Worm (Caenorhabditis elegans): Measurements from ENCODE around the gene T03F6.10.

Gene T03F6.10

ce11 chrIII:13380196-13380595 lies 2.1 kb upstream of the T03F6.10 start, which contains the start of gene T03F6.6:
T03F6.6 (minus strand) TSS chrIII:13380296.
- TF ChIP-seq D1046.2 (GFP tag; IDR thresholded peaks at IDR 0.05): no peak

- TF ChIP-seq nhr-41 (GFP tag; IDR thresholded peaks at IDR 0.05): no peak
- no peak for TF ChIP-seq nhr-111 (GFP tag; optimal IDR thresholded peaks at IDR 0.05)
- TF ChIP-seq vab-7 (GFP tag; IDR thresholded peaks at IDR 0.05): no peak
- TF ChIP-seq hlh-30 (tag; optimal IDR thresholded peaks at IDR 0.05; ENCODE audit: insufficient read depth): peak; percentile 75
- TF ChIP-seq unc-62 (GFP tag; optimal IDR thresholded peaks at IDR 0.05 in 1 of 2): no peak
- TF ChIP-seq unc-62 (tag; optimal IDR thresholded peaks at IDR 0.05): no peak
- peak; percentile 65 for TF ChIP-seq rbr-2 (tag; optimal IDR thresholded peaks at IDR 0.05)
- TF ChIP-seq hlh-11 (tag; optimal IDR thresholded peaks at IDR 0.05): peak; percentile 87
- no peak for TF ChIP-seq nhr-25 (tag; optimal IDR thresholded peaks at IDR 0.05; ENCODE audit: borderline replicate concordance, insufficient read depth)
- no peak for TF ChIP-seq sdz-12 (GFP tag; optimal IDR thresholded peaks at IDR 0.05)
- peak in 1 of 2 experiments; percentile 10 for TF ChIP-seq daf-16 (GFP tag; optimal IDR thresholded peaks at IDR 0.05)
- peak; percentile 87 for TF ChIP-seq daf-16 (tag; optimal IDR thresholded peaks at IDR 0.05)
- peak in 1 of 2 experiments; percentile 55 for TF ChIP-seq hif-1 (tag; optimal IDR thresholded peaks at IDR 0.05)
- no peak for TF ChIP-seq ztf-11 (tag; optimal IDR thresholded peaks at IDR 0.05)
- peak; percentile 55 for TF ChIP-seq nhr-28 (tag; optimal IDR thresholded peaks at IDR 0.05)
- peak; percentile 70 for TF ChIP-seq dmd-6 (GFP tag; IDR thresholded peaks at IDR 0.05)
- TF ChIP-seq aha-1 (tag): peak; percentile 95
- no peak for TF ChIP-seq D1046.2 (GFP tag; IDR thresholded peaks at IDR 0.05)
- 0 out of 2 replicates have a peak, but pooled peaks have one; percentile 25 for TF ChIP-seq ctbp-1 (GFP tag; IDR thresholded peaks at IDR 0.05)
- no peak for TF ChIP-seq saeg-2 (GFP tag; IDR thresholded peaks at IDR 0.05)
- TF ChIP-seq T20F7.1 (GFP tag; optimal IDR thresholded peaks at IDR 0.05): no peak
- peak; percentile 50 for TF ChIP-seq mes-2 (tag; optimal IDR thresholded peaks at IDR 0.05; ENCODE audit: poor library complexity, severe bottlenecking)
- no peak for TF ChIP-seq zip-11 (GFP tag; IDR thresholded peaks at IDR 0.05)
- TF ChIP-seq ZK546.5 (tag; optimal IDR thresholded peaks at IDR 0.05): no peak
- TF ChIP-seq egl-27 (tag; optimal IDR thresholded peaks at IDR 0.05): no peak
- peak; percentile 70 for TF ChIP-seq hmg-1.1 (GFP tag; IDR thresholded peaks at IDR 0.05)
- TF ChIP-seq R02D3.7 (tag; optimal IDR thresholded peaks at IDR 0.05): no peak
- TF ChIP-seq nhr-77 (tag; optimal IDR thresholded peaks at IDR 0.05): peak; percentile 51
- peak; percentile 55 for TF ChIP-seq dve-1 (tag; optimal IDR thresholded peaks at IDR 0.05; ENCODE audit: insufficient read depth)
- 0 out of 2 replicates have a peak, but pooled peaks have one; percentile 48 for TF ChIP-seq php-3 (GFP tag; IDR thresholded peaks at IDR 0.05)
- TF ChIP-seq pqm-1 (tag; optimal IDR thresholded peaks at IDR 0.05): peak; percentile 79
- TF ChIP-seq unc-39 (tag; optimal IDR thresholded peaks at IDR 0.05): no peak
- TF ChIP-seq mdl-1 (tag; optimal IDR thresholded peaks at IDR 0.05): peak in 1 of 2 experiments; percentile 62
- TF ChIP-seq set-16 (GFP tag; IDR thresholded peaks at IDR 0.05): peak; percentile 54
- TF ChIP-seq lin-13 (GFP tag; optimal IDR thresholded peaks at IDR 0.05): no peak
- TF ChIP-seq mep-1 (tag; optimal IDR thresholded peaks at IDR 0.05): peak; percentile 69
- peak; percentile 33; the same call in 1 of the 2 replicates for TF ChIP-seq lin-38 (GFP tag; IDR thresholded peaks at IDR 0.05)
- TF ChIP-seq snpc-4 (tag; optimal IDR thresholded peaks at IDR 0.05): no peak
- peak; percentile 36; the same call in 1 of the 2 replicates for TF ChIP-seq pha-4 (GFP tag; IDR thresholded peaks at IDR 0.05)
- no peak for TF ChIP-seq pha-4 (tag; optimal IDR thresholded peaks at IDR 0.05)
- TF ChIP-seq dpl-1 (GFP tag; optimal IDR thresholded peaks at IDR 0.05): no peak
- no peak for TF ChIP-seq ceh-44 (GFP tag; IDR thresholded peaks at IDR 0.05)
- TF ChIP-seq egl-43 (GFP tag; IDR thresholded peaks at IDR 0.05): 0 out of 2 replicates have a peak, but pooled peaks have one; percentile 63
- peak; percentile 72 for TF ChIP-seq nhr-48 (tag; optimal IDR thresholded peaks at IDR 0.05)
- peak in 1 of 2 experiments; percentile 55 for TF ChIP-seq lsy-2 (tag; optimal IDR thresholded peaks at IDR 0.05)
- TF ChIP-seq tra-1 (GFP tag; IDR thresholded peaks at IDR 0.05): peak; percentile 64; the same call in 1 of the 2 replicates
- TF ChIP-seq duxl-1 (tag; optimal IDR thresholded peaks at IDR 0.05; ENCODE audit: poor library complexity): no peak
Measured at ce11 chrIII:13377249-13377648, 893 bp downstream of the T03F6.10 start.

Data from whole organism, L4 larva.